Worm (Caenorhabditis elegans) whole organism, L4 larva: Measurements from ENCODE around the gene fmo-4.
A peak's percentile ranks its signal among the peaks of the same experiment; 100 is the strongest.

Experiments used
- D1046.2 ChIP-seq: fragments of 200-800 bp; sonication (Bioruptor generic); IDR thresholded peaks from 2 replicates; pipeline ENCODE4 v1.3.6; 2022; ENCODE audit warnings: missing genetic modification characterization, missing compliant biosample characterization
- F26F4.8 ChIP-seq: fragments of 200-800 bp; sonication (Bioruptor generic); conservative IDR thresholded peaks from 2 replicates; pipeline ENCODE4 v1.3.6; 2022; ENCODE audit warnings: missing genetic modification characterization, missing compliant biosample characterization
- F44E2.7 ChIP-seq: fragments of 200-800 bp; sonication (Bioruptor generic); IDR thresholded peaks from 2 replicates; pipeline ENCODE4 v2.1.2; 2022; ENCODE audit warnings: missing genetic modification characterization, missing compliant biosample characterization
- T20F7.1 ChIP-seq: fragments of 200-800 bp; sonication (Bioruptor generic); optimal IDR thresholded peaks from 2 replicates; lab custom pipeline; 2018; ENCODE audit warnings: mild to moderate bottlenecking, missing genetic modification characterization, missing compliant biosample characterization
- Y105C5A.15 ChIP-seq: fragments of 200-800 bp; sonication (Bioruptor generic); IDR thresholded peaks from 2 replicates; pipeline ENCODE4 v1.3.6; 2022; ENCODE audit warnings: missing genetic modification characterization, missing compliant biosample characterization
- Y5F2A.4 ChIP-seq: fragments of 200-800 bp; sonication (Bioruptor generic); optimal IDR thresholded peaks from 2 replicates; lab custom pipeline; 2018; ENCODE audit warnings: mild to moderate bottlenecking, missing genetic modification characterization, missing compliant biosample characterization
- ZK546.5 ChIP-seq, 2 experiments: sonication (generic microtip); optimal IDR thresholded peaks; 2 replicates each; lab custom pipeline; 2017; ENCODE audit warnings: missing biosample characterization in 2 of 2, missing genetic modification characterization in 2 of 2
- ama-1 ChIP-seq: fragments of 150-350 bp; optimal IDR thresholded peaks from 2 replicates; lab custom pipeline; 2014; ENCODE audit warnings: inconsistent platforms, mixed read lengths
- ceh-20 ChIP-seq: fragments of 200-800 bp; sonication (Bioruptor generic); IDR thresholded peaks from 2 replicates; pipeline ENCODE4 v1.3.6; 2022; ENCODE audit warnings: missing genetic modification reagents, missing genetic modification characterization, missing compliant biosample characterization
- ceh-62 ChIP-seq: sonication (generic microtip); optimal IDR thresholded peaks from 2 replicates; lab custom pipeline; 2017; ENCODE audit warnings: missing biosample characterization, missing genetic modification characterization
- ceh-82 ChIP-seq: sonication (generic microtip); optimal IDR thresholded peaks from 2 replicates; lab custom pipeline; 2017; ENCODE audit warnings: missing biosample characterization, missing genetic modification characterization
- daf-16 ChIP-seq, 3 experiments: sonication (generic microtip); optimal IDR thresholded peaks; 2 replicates each; lab custom pipeline; 2016 to 2017; ENCODE audit warnings: missing genetic modification characterization in 3 of 3, missing genetic modification reagents in 3 of 3, mild to moderate bottlenecking in 2 of 3, missing compliant biosample characterization in 2 of 3, missing biosample characterization in 1 of 3, moderate library complexity in 1 of 3
- daf-8 ChIP-seq: fragments of 200-800 bp; sonication (Bioruptor generic); IDR thresholded peaks from 2 replicates; pipeline ENCODE4 v1.3.6; 2022; ENCODE audit warnings: missing genetic modification characterization, missing compliant biosample characterization
- dmd-6 ChIP-seq: fragments of 200-800 bp; sonication (Bioruptor generic); IDR thresholded peaks from 2 replicates; pipeline ENCODE4 v1.3.6; 2022; ENCODE audit warnings: missing genetic modification reagents, missing genetic modification characterization, missing compliant biosample characterization
- gei-8 ChIP-seq: fragments of 200-800 bp; sonication (Bioruptor generic); optimal IDR thresholded peaks from 2 replicates; lab custom pipeline; 2018; ENCODE audit warnings: mild to moderate bottlenecking, missing genetic modification characterization, missing compliant biosample characterization
- hlh-11 ChIP-seq: fragments of 200-800 bp; sonication (Bioruptor generic); optimal IDR thresholded peaks from 2 replicates; lab custom pipeline; 2018; ENCODE audit warnings: mild to moderate bottlenecking, missing genetic modification characterization, missing compliant biosample characterization
- lim-7 ChIP-seq: fragments of 200-800 bp; sonication (Bioruptor generic); IDR thresholded peaks from 2 replicates; pipeline ENCODE4 v1.3.6; 2022; ENCODE audit warnings: missing genetic modification characterization, missing compliant biosample characterization
- lin-38 ChIP-seq: fragments of 200-800 bp; sonication (Bioruptor generic); IDR thresholded peaks from 2 replicates; pipeline ENCODE4 v1.3.6; 2022; ENCODE audit warnings: missing genetic modification reagents, missing genetic modification characterization, missing compliant biosample characterization
- lsy-2 ChIP-seq, 2 experiments: fragments of 150-350 bp in 1 of 2; sonication (generic microtip) in 1 of 2; optimal IDR thresholded peaks; 2 replicates each; lab custom pipeline; 2014 to 2017; ENCODE audit warnings: missing biosample characterization in 2 of 2, missing genetic modification characterization in 2 of 2
- madf-9 ChIP-seq: fragments of 200-800 bp; sonication (Bioruptor generic); conservative IDR thresholded peaks from 2 replicates; pipeline ENCODE4 v1.3.6; 2022; ENCODE audit warnings: missing genetic modification reagents, missing genetic modification characterization, missing compliant biosample characterization
- nhr-111 ChIP-seq: fragments of 200-800 bp; sonication (Bioruptor generic); optimal IDR thresholded peaks from 2 replicates; lab custom pipeline; 2018; ENCODE audit warnings: mild to moderate bottlenecking, missing genetic modification characterization, missing compliant biosample characterization
- nhr-237 ChIP-seq: sonication (generic microtip); optimal IDR thresholded peaks from 2 replicates; lab custom pipeline; 2017; ENCODE audit warnings: missing biosample characterization, missing genetic modification characterization
- nhr-25 ChIP-seq: sonication (generic microtip); optimal IDR thresholded peaks from 2 replicates; lab custom pipeline; 2017; ENCODE audit warnings: missing genetic modification characterization, mild to moderate bottlenecking, missing compliant biosample characterization, antibody characterized with exemption, moderate library complexity, borderline replicate concordance; ENCODE audit not compliant: insufficient read depth
- nhr-28 ChIP-seq: fragments of 150-350 bp; optimal IDR thresholded peaks from 2 replicates; lab custom pipeline; 2014; ENCODE audit warnings: missing biosample characterization, missing genetic modification characterization
- nhr-42 ChIP-seq: fragments of 200-800 bp; sonication (Bioruptor generic); IDR thresholded peaks from 2 replicates; pipeline ENCODE4 v1.3.6; 2022; ENCODE audit warnings: missing genetic modification characterization, missing compliant biosample characterization
- nhr-48 ChIP-seq: sonication (generic microtip); optimal IDR thresholded peaks from 2 replicates; lab custom pipeline; 2016; ENCODE audit warnings: mild to moderate bottlenecking, missing genetic modification characterization, missing compliant biosample characterization
- nhr-77 ChIP-seq: fragments of 150-350 bp; optimal IDR thresholded peaks from 2 replicates; lab custom pipeline; 2014; ENCODE audit warnings: missing biosample characterization, missing genetic modification characterization
- php-3 ChIP-seq: fragments of 200-800 bp; sonication (Bioruptor generic); IDR thresholded peaks from 2 replicates; pipeline ENCODE4 v1.3.6; 2022; ENCODE audit warnings: missing genetic modification reagents, missing genetic modification characterization, missing compliant biosample characterization
- saeg-2 ChIP-seq: fragments of 200-800 bp; sonication (Bioruptor generic); IDR thresholded peaks from 2 replicates; pipeline ENCODE4 v1.3.6; 2022; ENCODE audit warnings: missing genetic modification reagents, missing genetic modification characterization, missing compliant biosample characterization
- set-16 ChIP-seq: fragments of 200-800 bp; sonication (Bioruptor generic); IDR thresholded peaks from 2 replicates; pipeline ENCODE4 v1.3.6; 2022; ENCODE audit warnings: missing genetic modification reagents, missing genetic modification characterization, missing compliant biosample characterization
- snpc-1.2 ChIP-seq: fragments of 200-800 bp; sonication (Bioruptor generic); IDR thresholded peaks from 2 replicates; pipeline ENCODE4 v1.3.6; 2022; ENCODE audit warnings: missing genetic modification reagents, missing genetic modification characterization, missing compliant biosample characterization
- spr-3 ChIP-seq: fragments of 200-800 bp; sonication (Bioruptor generic); optimal IDR thresholded peaks from 2 replicates; lab custom pipeline; 2018; ENCODE audit warnings: mild to moderate bottlenecking, missing genetic modification characterization, missing compliant biosample characterization
- tag-97 ChIP-seq: fragments of 200-800 bp; sonication (Bioruptor generic); IDR thresholded peaks from 2 replicates; pipeline ENCODE4 v1.3.6; 2022; ENCODE audit warnings: missing genetic modification characterization, missing compliant biosample characterization
- unc-39 ChIP-seq: sonication (generic microtip); optimal IDR thresholded peaks from 2 replicates; lab custom pipeline; 2017; ENCODE audit warnings: missing biosample characterization, missing genetic modification characterization
- unc-62 ChIP-seq, 3 experiments: fragments of 150-350 bp in 1 of 3; sonication (generic microtip); optimal IDR thresholded peaks in 2 of 3; peaks in 1 of 3; 1 replicate in 1 of 3; 2 replicates in 2 of 3; lab custom pipeline; 2014 to 2017; ENCODE audit warnings: missing biosample characterization in 3 of 3, missing genetic modification characterization in 3 of 3, missing genetic modification reagents in 3 of 3, missing genotype in 1 of 3
- zag-1 ChIP-seq: fragments of 150-350 bp; optimal IDR thresholded peaks from 2 replicates; lab custom pipeline; 2014; ENCODE audit warnings: missing biosample characterization, missing genetic modification characterization
- zfp-2 ChIP-seq: sonication (generic microtip); optimal IDR thresholded peaks from 2 replicates; lab custom pipeline; 2016; ENCODE audit warnings: mild to moderate bottlenecking, missing genetic modification characterization, missing compliant biosample characterization
- ztf-11 ChIP-seq: fragments of 150-350 bp; optimal IDR thresholded peaks from 2 replicates; lab custom pipeline; 2014; ENCODE audit warnings: missing biosample characterization, missing genetic modification characterization

Gene fmo-4

ce11 chrV:13653713-13654393 lies 47.4 kb upstream of the fmo-4 start, which contains the start of gene lpin-1 (continued):
- no peak for TF ChIP-seq tag-97 (GFP tag; lab: Robert Waterston, UW)
- no peak for TF ChIP-seq ztf-11 (tag; lab: Kevin White, UChicago)
- peak; percentile 85 for TF ChIP-seq hlh-11 (tag; lab: Kevin White, UChicago)
- no peak for TF ChIP-seq set-16 (GFP tag; lab: Robert Waterston, UW)
- TF ChIP-seq lin-38 (GFP tag; lab: Robert Waterston, UW), result no peak
- TF ChIP-seq zfp-2 (tag; lab: Kevin White, UChicago), result no peak
- no peak for TF ChIP-seq D1046.2 (GFP tag; lab: Robert Waterston, UW)
- TF ChIP-seq unc-39, result no peak
- no peak for TF ChIP-seq nhr-25 (tag; lab: Kevin White, UChicago)
- TF ChIP-seq zag-1, result no peak
- peak in 1 of 2 experiments; percentile 8 for TF ChIP-seq lsy-2 (tag; optimal IDR thresholded peaks at IDR 0.05; lab: Kevin White, UChicago)
- TF ChIP-seq daf-16 (GFP tag; optimal IDR thresholded peaks at IDR 0.05; lab: Kevin White, UChicago), result no peak
- peak; percentile 44 for TF ChIP-seq daf-16 (tag; optimal IDR thresholded peaks at IDR 0.05; lab: Kevin White, UChicago)
- no peak for TF ChIP-seq spr-3 (GFP tag; lab: Kevin White, UChicago)
- peak in 1 of 2 experiments; percentile 60 for TF ChIP-seq unc-62 (GFP tag; optimal IDR thresholded peaks at IDR 0.05 in 1 of 2; lab: Kevin White, UChicago)
- no peak for TF ChIP-seq unc-62 (tag; optimal IDR thresholded peaks at IDR 0.05; lab: Kevin White, UChicago)
- TF ChIP-seq dmd-6 (GFP tag; lab: Robert Waterston, UW), result no peak; the same call in 1 of the 2 replicates
- no peak; the same call in 1 of the 2 replicates for TF ChIP-seq ceh-20 (GFP tag; lab: Robert Waterston, UW)
- TF ChIP-seq gei-8 (GFP tag; lab: Kevin White, UChicago), result no peak
- TF ChIP-seq ceh-62 (tag; lab: Kevin White, UChicago), result no peak

- no peak for TF ChIP-seq F26F4.8
- TF ChIP-seq nhr-28 (tag; lab: Kevin White, UChicago), result peak; percentile 64
- TF ChIP-seq ZK546.5 (tag; optimal IDR thresholded peaks at IDR 0.05; lab: Kevin White, UChicago), result no peak
- no peak for TF ChIP-seq ama-1 (lab: Kevin White, UChicago)
- no peak for TF ChIP-seq ztf-11 (tag; lab: Kevin White, UChicago)
- no peak for TF ChIP-seq ceh-82 (tag; lab: Kevin White, UChicago)
- no peak for TF ChIP-seq lim-7 (GFP tag; lab: Robert Waterston, UW)
- TF ChIP-seq saeg-2 (GFP tag; lab: Robert Waterston, UW), result no peak
- peak; percentile 31 for TF ChIP-seq nhr-77
- no peak for TF ChIP-seq php-3 (GFP tag; lab: Robert Waterston, UW)
- no peak for TF ChIP-seq zfp-2 (tag; lab: Kevin White, UChicago)
- TF ChIP-seq F44E2.7 (GFP tag; lab: Robert Waterston, UW), result no peak
- TF ChIP-seq Y5F2A.4 (GFP tag; lab: Kevin White, UChicago), result no peak
- no peak for TF ChIP-seq nhr-237
- no peak for TF ChIP-seq nhr-42 (GFP tag; lab: Robert Waterston, UW)
- no peak for TF ChIP-seq ceh-62 (tag; lab: Kevin White, UChicago)
- TF ChIP-seq daf-8 (GFP tag; lab: Robert Waterston, UW), result no peak
- TF ChIP-seq snpc-1.2 (GFP tag; lab: Robert Waterston, UW), result no peak
- no peak for TF ChIP-seq madf-9
- no peak for TF ChIP-seq D1046.2 (GFP tag; lab: Robert Waterston, UW)
- TF ChIP-seq nhr-111 (GFP tag; lab: Kevin White, UChicago), result no peak
- TF ChIP-seq nhr-48 (tag; lab: Kevin White, UChicago), result no peak
- peak; percentile 47 for TF ChIP-seq T20F7.1 (GFP tag; lab: Kevin White, UChicago)
- no peak for TF ChIP-seq Y105C5A.15 (GFP tag; lab: Robert Waterston, UW)
Measured at ce11 chrV:13652322-13652721, 45.8 kb upstream of the fmo-4 start.
